Fruit fly (Drosophila melanogaster) whole organism, wandering third instar larva: ENCODE results near the gene CG8326.

Source experiments
- Dif ChIP-seq: fragments of 200-275, 200-300 bp; sonication (Bioruptor generic); optimal IDR thresholded peaks from 2 replicates; lab custom pipeline; 2018; ENCODE audit warnings: missing biosample characterization, missing genetic modification characterization; ENCODE audit not compliant: partially characterized antibody
- Hr83 ChIP-seq: fragments of 200-300 bp; sonication (Bioruptor generic); optimal IDR thresholded peaks from 2 replicates; lab custom pipeline; 2016; ENCODE audit warnings: missing biosample characterization, mild to moderate bottlenecking, missing genetic modification characterization, moderate library complexity; ENCODE audit not compliant: poor library complexity, severe bottlenecking
- Myc ChIP-seq: fragments of >200 bp; optimal IDR thresholded peaks from 2 replicates; lab custom pipeline; 2017
- N ChIP-seq: fragments of >200 bp; optimal IDR thresholded peaks from 2 replicates; lab custom pipeline; 2018; ENCODE audit warnings: missing biosample characterization, missing external identifiers, missing genetic modification characterization
- OdsH ChIP-seq: fragments of 200-800 bp; sonication (Bioruptor generic); optimal IDR thresholded peaks from 2 replicates; lab custom pipeline; 2016; ENCODE audit warnings: missing biosample characterization, mild to moderate bottlenecking, missing genetic modification characterization
- Sp1 ChIP-seq: fragments of 200-800 bp; sonication (Bioruptor generic); optimal IDR thresholded peaks from 3 replicates; lab custom pipeline; 2019; ENCODE audit warnings: missing biosample characterization, mild to moderate bottlenecking, missing genetic modification characterization, moderate library complexity
- dmrt93B ChIP-seq: fragments of 200-800 bp; sonication (Bioruptor generic); optimal IDR thresholded peaks from 2 replicates; lab custom pipeline; 2018; ENCODE audit warnings: missing biosample characterization, mild to moderate bottlenecking, missing genetic modification characterization
- h ChIP-seq: fragments of 200-800 bp; sonication (Bioruptor generic); optimal IDR thresholded peaks from 3 replicates; lab custom pipeline; 2016; ENCODE audit warnings: missing biosample characterization, mild to moderate bottlenecking, missing genetic modification characterization
- lola ChIP-seq: fragments of >200 bp; optimal IDR thresholded peaks from 2 replicates; lab custom pipeline; 2017; ENCODE audit warnings: missing biosample characterization, missing genetic modification characterization
- pan ChIP-seq: fragments of >200 bp; optimal IDR thresholded peaks from 2 replicates; lab custom pipeline; 2017
- usp ChIP-seq: fragments of >200 bp; optimal IDR thresholded peaks from 2 replicates; lab custom pipeline; 2017; ENCODE audit warnings: missing biosample characterization, missing genetic modification characterization
- woc ChIP-seq: sonication (Bioruptor generic); optimal IDR thresholded peaks from 2 replicates; lab custom pipeline; 2016; ENCODE audit warnings: missing biosample characterization, mild to moderate bottlenecking, missing genetic modification characterization

DNA sequence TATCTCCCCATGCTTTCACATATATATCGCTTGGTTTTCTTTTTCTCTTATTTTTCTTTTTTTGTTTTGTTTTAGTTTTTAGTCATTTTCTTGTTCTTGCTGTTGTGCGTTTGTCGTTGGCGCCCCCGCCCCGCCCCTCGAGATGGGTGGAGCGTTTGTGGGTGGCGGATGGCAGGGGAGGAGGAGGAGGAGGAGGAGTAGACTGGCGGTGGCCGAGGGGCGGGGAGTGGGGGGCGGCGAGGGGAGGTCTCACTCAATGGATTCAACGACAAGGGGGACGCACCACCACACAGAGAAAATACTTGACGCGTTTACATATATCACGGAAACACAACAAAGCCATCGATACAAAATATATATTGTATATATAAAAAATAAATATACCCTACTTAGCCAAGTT, 11.5 kb upstream of the CG8326 start:
- TF ChIP-seq h (GFP tag; lab: Kevin White, UChicago) (no peak), N (no peak), pan (no peak), lola (no peak), Hr83 (no peak), OdsH (no peak), Sp1 (GFP tag; lab: Kevin White, UChicago) (no peak), dmrt93B (no peak), Myc (lab: Kevin White, UChicago) (no peak), usp (no peak), Dif (GFP tag; lab: Kevin White, UChicago) (no peak), woc (GFP tag; lab: Kevin White, UChicago) (no peak)
